Fruit fly (Drosophila melanogaster): ENCODE results near the gene CG3402.
A peak's percentile ranks its signal among the peaks of the same experiment; 100 is the strongest.

Gene CG3402

dm6 chr3L:615425-616046 is 37.1 kb downstream of the CG3402 start (continued):
- TF ChIP-seq cas (GFP tag; IDR thresholded peaks at IDR 0.05) (peak; percentile 36; the same call in 1 of the 2 replicates), CG7987 (GFP tag; optimal IDR thresholded peaks at IDR 0.05) (peak; percentile 47), btn (GFP tag; optimal IDR thresholded peaks at IDR 0.05) (peak; percentile 83), Nf-YB (GFP tag; optimal IDR thresholded peaks at IDR 0.05) (peak; percentile 68), Elba2 (GFP tag; optimal IDR thresholded peaks at IDR 0.05) (no peak), CG2199 (GFP tag; IDR thresholded peaks at IDR 0.05) (peak; percentile 67; the same call in 2 of the 3 replicates), jumu (GFP tag; optimal IDR thresholded peaks at IDR 0.05) (peak; percentile 85), CG6254 (GFP tag; optimal IDR thresholded peaks at IDR 0.05) (peak; percentile 85), CG9215 (GFP tag; IDR thresholded peaks at IDR 0.05) (peak; percentile 68), CG16779 (GFP tag; IDR thresholded peaks at IDR 0.05) (no peak), CG31388 (GFP tag; optimal IDR thresholded peaks at IDR 0.05) (peak; percentile 59), Poxn (GFP tag; IDR thresholded peaks at IDR 0.05) (no peak), stwl (tag; optimal IDR thresholded peaks at IDR 0.05) (peak; percentile 3), crp (GFP tag; optimal IDR thresholded peaks at IDR 0.05) (peak in 1 of 2 experiments; percentile 24), CHES-1-like (GFP tag; optimal IDR thresholded peaks at IDR 0.05) (peak; percentile 83), tio (GFP tag; optimal IDR thresholded peaks at IDR 0.05) (peak; percentile 78), CG10462 (GFP tag; optimal IDR thresholded peaks at IDR 0.05) (peak; percentile 77), zen (tag; optimal IDR thresholded peaks at IDR 0.05) (peak; percentile 82), Ada2b (GFP tag; IDR thresholded peaks at IDR 0.05) (peak; percentile 90), CG1792 (GFP tag; optimal IDR thresholded peaks at IDR 0.05) (peak; percentile 78), phol (tag; optimal IDR thresholded peaks at IDR 0.05) (peak; percentile 93), slp2 (GFP tag; optimal IDR thresholded peaks at IDR 0.05) (peak; percentile 87), pho (GFP tag; optimal IDR thresholded peaks at IDR 0.05) (peak; percentile 69), twi (tag; optimal IDR thresholded peaks at IDR 0.05) (peak; percentile 30), pita (GFP tag; optimal IDR thresholded peaks at IDR 0.05) (no peak), CG9932 (GFP tag; IDR thresholded peaks at IDR 0.05) (peak; percentile 57), CG6854 (GFP tag; optimal IDR thresholded peaks at IDR 0.05) (peak; percentile 29), CG8765 (GFP tag; IDR thresholded peaks at IDR 0.05) (no peak; the same call in 1 of the 2 replicates), CG31224 (GFP tag; IDR thresholded peaks at IDR 0.05) (peak; percentile 65), CG2678 (tag; optimal IDR thresholded peaks at IDR 0.05) (peak; percentile 92), Eip74EF (GFP tag; optimal IDR thresholded peaks at IDR 0.05) (peak in 1 of 2 experiments; percentile 77), insv (GFP tag; optimal IDR thresholded peaks at IDR 0.05) (no peak), CG7271 (tag; optimal IDR thresholded peaks at IDR 0.05) (peak; percentile 15), Fer3 (tag; optimal IDR thresholded peaks at IDR 0.05) (peak; percentile 86), Hr3 (GFP tag; optimal IDR thresholded peaks at IDR 0.05) (peak; percentile 89), Xrp1 (GFP tag; IDR thresholded peaks at IDR 0.05) (peak; percentile 92), CG4820 (GFP tag; optimal IDR thresholded peaks at IDR 0.05) (peak; percentile 91), CG3995 (GFP tag; optimal IDR thresholded peaks at IDR 0.05) (peak; percentile 26), CG31441 (GFP tag; IDR thresholded peaks at IDR 0.05) (peak; percentile 91), MESR4 (GFP tag; optimal IDR thresholded peaks at IDR 0.05) (peak; percentile 3), CG6272 (GFP tag; IDR thresholded peaks at IDR 0.05) (peak; percentile 79), mam (GFP tag; optimal IDR thresholded peaks at IDR 0.05) (peak; percentile 75), CG7357 (GFP tag; IDR thresholded peaks at IDR 0.05) (peak; percentile 72), CG12155 (GFP tag; optimal IDR thresholded peaks at IDR 0.05) (peak; percentile 77), gsb-n (tag; optimal IDR thresholded peaks at IDR 0.05) (peak; percentile 89), bcd (GFP tag; optimal IDR thresholded peaks at IDR 0.05) (peak; percentile 81), ERR (GFP tag; optimal IDR thresholded peaks at IDR 0.05) (peak; percentile 64), nerfin-2 (GFP tag; IDR thresholded peaks at IDR 0.05; ENCODE audit: partially characterized antibody) (no peak), CG3838 (GFP tag; optimal IDR thresholded peaks at IDR 0.05) (peak; percentile 78), NFAT (GFP tag; IDR thresholded peaks at IDR 0.05) (no peak)

Data from whole organism, embryonic.